Worm (Caenorhabditis elegans) whole organism, L4 larva: ENCODE data around the gene F08G2.5.

Experiments
- Y48G9A.11 ChIP-seq: fragments of 200-800 bp; sonication (Bioruptor generic); IDR thresholded peaks from 2 replicates; pipeline ENCODE4 v1.3.6; 2022; ENCODE audit warnings: missing genetic modification reagents, missing genetic modification characterization, missing compliant biosample characterization
- fkh-10 ChIP-seq: fragments of 150-350 bp; optimal IDR thresholded peaks from 2 replicates; lab custom pipeline; 2014; ENCODE audit warnings: missing biosample characterization, missing genetic modification reagents, missing genetic modification characterization
- pqm-1 ChIP-seq: sonication (generic microtip); optimal IDR thresholded peaks from 2 replicates; lab custom pipeline; 2017; ENCODE audit warnings: missing biosample characterization, missing genetic modification characterization
- snpc-4 ChIP-seq: fragments of 150-350 bp; optimal IDR thresholded peaks from 2 replicates; lab custom pipeline; 2014; ENCODE audit warnings: missing biosample characterization, missing genetic modification characterization

DNA sequence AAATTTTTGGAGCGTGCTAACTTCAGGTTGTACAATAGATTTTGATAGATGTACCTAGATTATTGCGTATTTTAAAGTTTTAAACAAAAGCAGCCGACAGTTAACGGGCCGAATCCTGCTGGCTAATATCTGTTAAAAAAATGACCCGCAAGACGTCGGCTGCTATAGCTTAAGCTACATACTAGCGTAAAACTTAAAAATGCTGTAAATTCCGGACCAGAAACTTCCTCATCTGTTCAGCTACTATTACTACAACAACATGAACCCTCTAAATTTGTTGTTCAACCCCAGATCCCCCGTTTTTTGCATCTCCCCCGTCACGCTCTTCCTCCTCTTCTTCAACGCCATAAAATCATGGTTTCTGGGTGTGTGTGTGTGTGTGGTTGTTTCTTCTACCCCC lies 46.5 kb downstream of the F08G2.5 start:
- no peak for TF ChIP-seq snpc-4 (tag; lab: Kevin White, UChicago)
- no peak for TF ChIP-seq fkh-10
- no peak for TF ChIP-seq pqm-1 (tag; lab: Kevin White, UChicago)
- no peak for TF ChIP-seq Y48G9A.11 (GFP tag; lab: Robert Waterston, UW)
